Worm (Caenorhabditis elegans) whole organism, young adult: ENCODE data around the gene B0336.13.

Experiments used
- C06A6.2 ChIP-seq: fragments of 200-800 bp; sonication (Bioruptor generic); conservative IDR thresholded peaks from 2 replicates; pipeline ENCODE4 v1.3.6; 2022; ENCODE audit warnings: missing genetic modification characterization, missing compliant biosample characterization
- D2030.7 ChIP-seq: fragments of 200-800 bp; sonication (Bioruptor generic); IDR thresholded peaks from 2 replicates; pipeline ENCODE4 v1.3.6; 2022; ENCODE audit warnings: missing genetic modification reagents, missing genetic modification characterization, missing compliant biosample characterization
- F23B12.7 ChIP-seq: sonication (generic microtip); optimal IDR thresholded peaks from 2 replicates; lab custom pipeline; 2017; ENCODE audit warnings: missing genetic modification characterization, mild to moderate bottlenecking, missing compliant biosample characterization, antibody characterized with exemption, moderate library complexity; ENCODE audit not compliant: insufficient read depth
- F33H1.4 ChIP-seq: fragments of 200-800 bp; sonication (Bioruptor generic); IDR thresholded peaks from 2 replicates; pipeline ENCODE4 v1.3.6; 2022; ENCODE audit warnings: missing genetic modification reagents, missing genetic modification characterization, missing compliant biosample characterization
- F49E8.2 ChIP-seq: sonication (generic microtip); optimal IDR thresholded peaks from 3 replicates; lab custom pipeline; 2017; ENCODE audit warnings: missing genetic modification characterization, mild to moderate bottlenecking, missing compliant biosample characterization, antibody characterized with exemption, moderate library complexity; ENCODE audit not compliant: insufficient read depth
- F52B5.7 ChIP-seq: sonication (generic microtip); optimal IDR thresholded peaks from 2 replicates; lab custom pipeline; 2016; ENCODE audit warnings: mild to moderate bottlenecking, missing genetic modification characterization, missing compliant biosample characterization
- Y53G8AR.9 ChIP-seq: fragments of 200-800 bp; sonication (Bioruptor generic); conservative IDR thresholded peaks from 2 replicates; pipeline ENCODE4 v1.3.6; 2022; ENCODE audit warnings: missing genetic modification reagents, missing genetic modification characterization, missing compliant biosample characterization
- Y56A3A.18 ChIP-seq: fragments of 200-800 bp; sonication (Bioruptor generic); IDR thresholded peaks from 2 replicates; pipeline ENCODE4 v1.3.6; 2022; ENCODE audit warnings: missing genetic modification reagents, missing genetic modification characterization, missing compliant biosample characterization
- bed-1 ChIP-seq: fragments of 200-800 bp; sonication (Bioruptor generic); IDR thresholded peaks from 2 replicates; pipeline ENCODE4 v1.3.6; 2022; ENCODE audit warnings: missing genetic modification reagents, missing genetic modification characterization, missing compliant biosample characterization
- cebp-1 ChIP-seq, 2 experiments: fragments of 200-800 bp in 1 of 2; sonication (Bioruptor generic) in 1 of 2; sonication (generic microtip) in 1 of 2; IDR thresholded peaks in 1 of 2; optimal IDR thresholded peaks in 1 of 2; 2 replicates each; pipeline versions ENCODE4 v1.3.6 to Lab custom; 2017 to 2022; ENCODE audit warnings: missing compliant biosample characterization in 2 of 2, missing genetic modification characterization in 2 of 2, mild to moderate bottlenecking in 1 of 2, missing genetic modification reagents in 1 of 2, moderate library complexity in 1 of 2
- ceh-27 ChIP-seq: fragments of 200-800 bp; sonication (Bioruptor generic); optimal IDR thresholded peaks from 2 replicates; lab custom pipeline; 2018; ENCODE audit warnings: mild to moderate bottlenecking, missing genetic modification characterization, moderate library complexity, missing compliant biosample characterization
- ceh-91 ChIP-seq: fragments of 200-800 bp; sonication (Bioruptor generic); IDR thresholded peaks from 2 replicates; pipeline ENCODE4 v1.3.6; 2022; ENCODE audit warnings: missing genetic modification reagents, missing genetic modification characterization, missing compliant biosample characterization
- die-1 ChIP-seq: sonication (generic microtip); optimal IDR thresholded peaks from 2 replicates; lab custom pipeline; 2016; ENCODE audit warnings: missing genotype, mild to moderate bottlenecking, missing genetic modification characterization, missing compliant biosample characterization
- dox-1 ChIP-seq: fragments of 200-800 bp; sonication (Bioruptor generic); IDR thresholded peaks from 2 replicates; pipeline ENCODE4 v1.3.6; 2022; ENCODE audit warnings: missing genetic modification reagents, missing genetic modification characterization, missing compliant biosample characterization
- dpl-1 ChIP-seq: fragments of 150-350 bp; optimal IDR thresholded peaks from 2 replicates; lab custom pipeline; 2014; ENCODE audit warnings: missing biosample characterization, missing genetic modification reagents, missing genetic modification characterization
- efl-1 ChIP-seq: fragments of 150-350 bp; optimal IDR thresholded peaks from 2 replicates; lab custom pipeline; 2014; ENCODE audit warnings: missing biosample characterization, missing genetic modification reagents, missing genetic modification characterization
- egrh-3 ChIP-seq: fragments of 200-800 bp; sonication (Bioruptor generic); IDR thresholded peaks from 2 replicates; pipeline ENCODE4 v1.3.6; 2022; ENCODE audit warnings: missing genetic modification reagents, missing genetic modification characterization, missing compliant biosample characterization
- gei-17 ChIP-seq: fragments of 200-800 bp; sonication (Bioruptor generic); optimal IDR thresholded peaks from 2 replicates; lab custom pipeline; 2018; ENCODE audit warnings: mild to moderate bottlenecking, missing genetic modification characterization, missing compliant biosample characterization
- hrde-1 ChIP-seq: sonication (generic microtip); optimal IDR thresholded peaks from 2 replicates; lab custom pipeline; 2016; ENCODE audit warnings: missing genetic modification characterization, mild to moderate bottlenecking, missing compliant biosample characterization, moderate library complexity, missing genotype, missing genetic modification reagents, borderline replicate concordance
- lin-35 ChIP-seq, 3 experiments: fragments of 150-350 bp in 2 of 3; sonication (generic microtip) in 1 of 3; optimal IDR thresholded peaks; 2 replicates each; lab custom pipeline; 2014 to 2018; ENCODE audit warnings: missing biosample characterization in 3 of 3, missing genetic modification characterization in 3 of 3, missing genetic modification reagents in 3 of 3
- lir-1 ChIP-seq: fragments of 200-800 bp; sonication (Bioruptor generic); conservative IDR thresholded peaks from 2 replicates; pipeline ENCODE4 v1.3.6; 2022; ENCODE audit warnings: missing genetic modification reagents, missing genetic modification characterization, missing compliant biosample characterization
- madf-3 ChIP-seq: fragments of 200-800 bp; sonication (Bioruptor generic); IDR thresholded peaks from 2 replicates; pipeline ENCODE4 v1.3.6; 2022; ENCODE audit warnings: missing genetic modification reagents, missing genetic modification characterization, missing compliant biosample characterization
- madf-8 ChIP-seq: fragments of 200-800 bp; sonication (Bioruptor generic); conservative IDR thresholded peaks from 2 replicates; pipeline ENCODE4 v1.3.6; 2022; ENCODE audit warnings: missing genetic modification reagents, missing genetic modification characterization, missing compliant biosample characterization
- mcd-1 ChIP-seq: fragments of 200-800 bp; sonication (Bioruptor generic); IDR thresholded peaks from 2 replicates; pipeline ENCODE4 v1.3.6; 2022; ENCODE audit warnings: missing genetic modification reagents, missing genetic modification characterization, missing compliant biosample characterization
- mxl-1 ChIP-seq: sonication (generic microtip); optimal IDR thresholded peaks from 2 replicates; lab custom pipeline; 2016; ENCODE audit warnings: missing genetic modification characterization, missing compliant biosample characterization
- nfya-1 ChIP-seq: sonication (generic microtip); optimal IDR thresholded peaks from 2 replicates; lab custom pipeline; 2017; ENCODE audit warnings: antibody characterized with exemption, missing compliant biosample characterization, missing genetic modification characterization, borderline replicate concordance; ENCODE audit not compliant: insufficient read depth
- nhr-120 ChIP-seq: fragments of 200-800 bp; sonication (Bioruptor generic); IDR thresholded peaks from 2 replicates; pipeline ENCODE4 v1.3.6; 2022; ENCODE audit warnings: missing genetic modification characterization, missing compliant biosample characterization
- pbrm-1 ChIP-seq: fragments of 200-800 bp; sonication (Bioruptor generic); IDR thresholded peaks from 2 replicates; pipeline ENCODE4 v1.3.6; 2022; ENCODE audit warnings: missing genetic modification reagents, missing genetic modification characterization, missing compliant biosample characterization
- repo-1 ChIP-seq: sonication (generic microtip); optimal IDR thresholded peaks from 2 replicates; lab custom pipeline; 2017; ENCODE audit warnings: mild to moderate bottlenecking, missing genetic modification characterization, missing compliant biosample characterization
- rpc-1 ChIP-seq, 2 experiments: fragments of 150-350 bp in 1 of 2; sonication (generic microtip) in 1 of 2; optimal IDR thresholded peaks; 2 replicates each; lab custom pipeline; 2014 to 2018; ENCODE audit warnings: missing biosample characterization in 1 of 2, missing genetic modification characterization in 1 of 2, missing genetic modification reagents in 1 of 2, missing genotype in 1 of 2
- snpc-1.1 ChIP-seq: sonication (generic microtip); optimal IDR thresholded peaks from 2 replicates; lab custom pipeline; 2017; ENCODE audit warnings: missing genetic modification characterization, mild to moderate bottlenecking, missing compliant biosample characterization, antibody characterized with exemption, moderate library complexity, missing genotype, missing genetic modification reagents; ENCODE audit not compliant: insufficient read depth
- snpc-1.3 ChIP-seq: sonication (generic microtip); optimal IDR thresholded peaks from 2 replicates; lab custom pipeline; 2017; ENCODE audit warnings: missing genetic modification characterization, mild to moderate bottlenecking, missing compliant biosample characterization, antibody characterized with exemption, moderate library complexity, missing genotype, missing genetic modification reagents; ENCODE audit not compliant: insufficient read depth
- snpc-4 ChIP-seq, 5 experiments: fragments of 150-350 bp in 1 of 5; sonication (generic microtip) in 4 of 5; optimal IDR thresholded peaks; 2 replicates each; lab custom pipeline; 2014 to 2018; ENCODE audit warnings: missing genetic modification characterization in 5 of 5, missing biosample characterization in 3 of 5, antibody characterized with exemption in 2 of 5, mild to moderate bottlenecking in 2 of 5, missing compliant biosample characterization in 2 of 5, missing genotype in 2 of 5, moderate library complexity in 2 of 5, missing genetic modification reagents in 1 of 5
- unc-62 ChIP-seq: fragments of 150-350 bp; optimal IDR thresholded peaks from 2 replicates; lab custom pipeline; 2014; ENCODE audit warnings: missing biosample characterization, missing genetic modification reagents, missing genetic modification characterization
- xnd-1 ChIP-seq: sonication (generic microtip); optimal IDR thresholded peaks from 2 replicates; lab custom pipeline; 2016; ENCODE audit warnings: missing genotype, missing genetic modification reagents, missing genetic modification characterization, missing compliant biosample characterization
- zim-3 ChIP-seq: sonication (generic microtip); optimal IDR thresholded peaks from 2 replicates; lab custom pipeline; 2017; ENCODE audit warnings: mild to moderate bottlenecking, missing genetic modification characterization, moderate library complexity, missing compliant biosample characterization
- ztf-18 ChIP-seq: sonication (generic microtip); optimal IDR thresholded peaks from 2 replicates; lab custom pipeline; 2016; ENCODE audit warnings: missing genotype, mild to moderate bottlenecking, missing genetic modification characterization, missing compliant biosample characterization
- ztf-22 ChIP-seq: fragments of 200-800 bp; sonication (Bioruptor generic); optimal IDR thresholded peaks from 2 replicates; lab custom pipeline; 2018; ENCODE audit warnings: mild to moderate bottlenecking, missing genetic modification characterization, moderate library complexity, missing compliant biosample characterization
- ztf-25 ChIP-seq: fragments of 200-800 bp; sonication (Bioruptor generic); IDR thresholded peaks from 2 replicates; pipeline ENCODE4 v1.3.6; 2022; ENCODE audit warnings: missing genetic modification reagents, missing genetic modification characterization, missing compliant biosample characterization
- ztf-26 ChIP-seq: sonication (generic microtip); optimal IDR thresholded peaks from 2 replicates; lab custom pipeline; 2017; ENCODE audit warnings: missing genetic modification characterization, missing compliant biosample characterization
- ztf-6 ChIP-seq: fragments of 200-800 bp; sonication (Bioruptor generic); IDR thresholded peaks from 2 replicates; pipeline ENCODE4 v1.3.6; 2022; ENCODE audit warnings: missing genetic modification reagents, missing genetic modification characterization, missing compliant biosample characterization

B0336.13 gene

DNA sequence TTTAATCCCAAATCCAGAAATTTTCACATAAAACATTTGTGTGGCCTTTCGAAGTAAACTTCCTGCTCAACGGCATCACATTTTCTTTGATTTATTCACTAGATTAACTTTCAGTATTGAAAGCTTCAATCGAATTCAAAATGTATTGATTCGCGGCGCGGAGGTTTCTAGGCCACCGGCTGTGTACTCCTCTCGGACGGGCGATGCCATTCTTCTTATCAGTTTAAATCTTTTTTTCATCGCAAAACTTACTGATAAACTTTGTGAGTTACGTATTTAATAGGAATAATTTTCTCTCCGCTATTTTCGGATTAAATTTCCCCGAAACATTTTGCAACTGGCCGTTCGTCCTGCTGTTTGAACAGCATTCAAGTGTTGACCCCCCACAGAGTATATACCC, 28.1 kb downstream of the B0336.13 start (continued):
- no peak for TF ChIP-seq nhr-120 (GFP tag; lab: Robert Waterston, UW)
- TF ChIP-seq lir-1 (GFP tag; lab: Robert Waterston, UW): 0 out of 2 replicates have a peak, but pooled peaks have one; percentile 29
- peak; percentile 12 for TF ChIP-seq ztf-18
- no peak for TF ChIP-seq ztf-22 (GFP tag; lab: Kevin White, UChicago)
- TF ChIP-seq unc-62 (GFP tag; lab: Kevin White, UChicago): no peak
- TF ChIP-seq bed-1 (GFP tag; lab: Robert Waterston, UW): no peak
- no peak for TF ChIP-seq ztf-6 (GFP tag; lab: Robert Waterston, UW)
- no peak for TF ChIP-seq die-1 (tag; lab: Kevin White, UChicago)
- peak; percentile 68 for TF ChIP-seq mcd-1 (GFP tag; lab: Robert Waterston, UW)
- TF ChIP-seq snpc-4 (GFP tag; optimal IDR thresholded peaks at IDR 0.05; lab: Kevin White, UChicago): no peak
- TF ChIP-seq snpc-4 (tag; optimal IDR thresholded peaks at IDR 0.05; lab: Kevin White, UChicago): peak in 3 of 4 experiments; percentile 40 to 42 (median 42)
- TF ChIP-seq ceh-27 (GFP tag; lab: Kevin White, UChicago): peak; percentile 73
- no peak for TF ChIP-seq snpc-1.3 (tag; lab: Kevin White, UChicago)
- peak; percentile 4 for TF ChIP-seq gei-17 (GFP tag; lab: Kevin White, UChicago)
- TF ChIP-seq ceh-91 (GFP tag; lab: Robert Waterston, UW): no peak
- no peak for TF ChIP-seq nfya-1 (tag; lab: Kevin White, UChicago)
- no peak for TF ChIP-seq C06A6.2 (GFP tag; lab: Robert Waterston, UW)
- no peak for TF ChIP-seq egrh-3 (GFP tag; lab: Robert Waterston, UW)
- 0 out of 2 replicates have a peak, but pooled peaks have one; percentile 53 for TF ChIP-seq Y53G8AR.9 (GFP tag; lab: Robert Waterston, UW)
- TF ChIP-seq hrde-1 (tag; lab: Kevin White, UChicago): no peak
- no peak for TF ChIP-seq cebp-1 (GFP tag; IDR thresholded peaks at IDR 0.05; lab: Robert Waterston, UW)
- TF ChIP-seq cebp-1 (tag; optimal IDR thresholded peaks at IDR 0.05; lab: Kevin White, UChicago): peak; percentile 51

DNA sequence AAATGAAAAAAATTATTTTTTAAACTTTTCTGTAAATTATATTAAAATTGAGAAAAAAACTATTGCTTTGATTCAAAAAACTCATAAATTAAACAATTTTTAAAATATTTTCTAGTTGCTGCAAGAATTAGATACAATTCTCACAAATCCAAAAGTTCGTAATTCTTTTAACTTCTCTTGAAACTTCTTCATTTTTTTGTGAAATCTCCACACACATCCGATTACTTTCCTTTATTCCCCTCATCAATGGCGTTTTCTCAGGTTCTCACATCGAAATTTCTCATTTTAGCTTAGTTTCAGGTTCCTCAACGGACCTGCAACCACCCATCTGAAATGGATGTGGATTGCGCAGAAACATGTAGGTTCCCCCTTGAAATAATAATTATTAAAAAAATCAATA, 28.7 kb downstream of the B0336.13 start, which contains the start of gene wrm-1:
wrm-1 (plus strand) TSS at position 301 of the 400 bp plus-strand sequence.
- TF ChIP-seq D2030.7 (GFP tag; lab: Robert Waterston, UW) (no peak), mxl-1 (tag; lab: Kevin White, UChicago) (no peak), rpc-1 (optimal IDR thresholded peaks at IDR 0.05; lab: Kevin White, UChicago) (no peak), rpc-1 (tag; optimal IDR thresholded peaks at IDR 0.05; lab: Kevin White, UChicago) (no peak), F23B12.7 (tag; lab: Kevin White, UChicago) (no peak), efl-1 (GFP tag; lab: Kevin White, UChicago) (no peak), ztf-26 (tag; lab: Kevin White, UChicago) (no peak), madf-3 (GFP tag; lab: Robert Waterston, UW) (no peak), zim-3 (no peak)

DNA sequence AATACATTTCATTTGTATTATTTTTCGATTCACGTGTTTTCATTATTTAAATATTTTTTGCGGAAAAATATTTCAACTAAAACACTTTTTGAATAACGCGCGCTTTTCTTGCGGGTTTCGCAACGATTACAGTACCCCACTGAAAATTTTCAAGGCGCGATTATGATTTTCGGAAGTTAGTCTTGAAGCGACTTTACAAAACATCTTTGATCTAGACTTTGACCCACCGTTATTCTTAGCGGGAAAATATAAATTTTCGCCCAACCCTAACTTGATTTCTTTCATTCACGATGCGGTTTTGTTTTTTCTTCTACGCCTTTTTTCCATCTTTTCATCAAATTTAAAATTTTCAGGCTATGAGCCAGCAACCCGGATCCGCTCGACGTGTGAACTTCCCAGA, 34.0 kb downstream of the B0336.13 start, which contains the start of gene egg-1:
egg-1 (plus strand) TSS at position 354 of the 400 bp plus-strand sequence.
- TF ChIP-seq F33H1.4 (peak; percentile 98), snpc-1.1 (tag; lab: Kevin White, UChicago) (peak; percentile 21), F52B5.7 (tag; lab: Kevin White, UChicago) (no peak), lin-35 (GFP tag; optimal IDR thresholded peaks at IDR 0.05; lab: Kevin White, UChicago) (peak in 2 of 3 experiments; percentile 51 to 62), ztf-18 (peak; percentile 74), dox-1 (peak; percentile 87), pbrm-1 (GFP tag; lab: Robert Waterston, UW) (peak; percentile 67), xnd-1 (peak; percentile 98), Y53G8AR.9 (GFP tag; lab: Robert Waterston, UW) (peak; percentile 44; the same call in 1 of the 2 replicates), cebp-1 (GFP tag; IDR thresholded peaks at IDR 0.05; lab: Robert Waterston, UW) (no peak), cebp-1 (tag; optimal IDR thresholded peaks at IDR 0.05; lab: Kevin White, UChicago) (no peak), ceh-91 (GFP tag; lab: Robert Waterston, UW) (peak; percentile 96), madf-8 (GFP tag; lab: Robert Waterston, UW) (peak; percentile 95), lir-1 (GFP tag; lab: Robert Waterston, UW) (peak; percentile 52; the same call in 1 of the 2 replicates), F49E8.2 (peak; percentile 92), dpl-1 (GFP tag; lab: Kevin White, UChicago) (peak; percentile 95), repo-1 (tag; lab: Kevin White, UChicago) (peak; percentile 12), Y56A3A.18 (no peak), ztf-25 (GFP tag; lab: Robert Waterston, UW) (no peak), F23B12.7 (tag; lab: Kevin White, UChicago) (peak; percentile 75)
